Worm (Caenorhabditis elegans): ENCODE data around the gene C01B10.6.

- no peak for TF ChIP-seq dpl-1 (GFP tag; optimal IDR thresholded peaks at IDR 0.05)
- no peak for TF ChIP-seq spr-3 (GFP tag; optimal IDR thresholded peaks at IDR 0.05)
- TF ChIP-seq nhr-237 (tag; optimal IDR thresholded peaks at IDR 0.05), result no peak
- no peak for TF ChIP-seq zag-1 (tag; optimal IDR thresholded peaks at IDR 0.05)
- no peak for TF ChIP-seq Y48G9A.11 (GFP tag; IDR thresholded peaks at IDR 0.05)
Observed at ce11 chrIV:6605863-6606262, 34.1 kb upstream of the C01B10.6 start, which contains the start of gene nstp-2.
